Fruit fly (Drosophila melanogaster) whole organism, embryonic: ENCODE measurements around the gene Trl.
A peak's percentile ranks its signal among the peaks of the same experiment; 100 is the strongest.

Experiments
- Atf3 ChIP-seq: fragments of 200-800 bp; sonication (Bioruptor generic); optimal IDR thresholded peaks from 3 replicates; lab custom pipeline; 2016; ENCODE audit warnings: missing biosample characterization, missing genetic modification characterization
- Awh ChIP-seq: fragments of 200-800 bp; sonication (Bioruptor generic); IDR thresholded peaks from 2 replicates; pipeline ENCODE4, ENCODE4 v1.3.6; 2022; ENCODE audit warnings: missing biosample characterization, missing genetic modification characterization
- Bteb2 ChIP-seq: fragments of 200-800 bp; sonication (Bioruptor generic); optimal IDR thresholded peaks from 2 replicates; lab custom pipeline; 2016; ENCODE audit warnings: missing biosample characterization, missing genetic modification characterization
- CG10274 ChIP-seq: fragments of 200-800 bp; sonication (Bioruptor generic); optimal IDR thresholded peaks from 3 replicates; lab custom pipeline; 2017; ENCODE audit warnings: missing biosample characterization, mild to moderate bottlenecking, missing genetic modification characterization
- CG11247 ChIP-seq: fragments of 200-800 bp; sonication (Bioruptor generic); IDR thresholded peaks from 2 replicates; pipeline ENCODE4 v1.3.6; 2022; ENCODE audit warnings: missing biosample characterization, missing genetic modification characterization
- CG12219 ChIP-seq: fragments of 200-800 bp; sonication (Bioruptor generic); optimal IDR thresholded peaks from 3 replicates; lab custom pipeline; 2018; ENCODE audit warnings: missing biosample characterization, mild to moderate bottlenecking, missing genetic modification characterization
- CG13424 ChIP-seq: fragments of 200-800 bp; sonication (Bioruptor generic); optimal IDR thresholded peaks from 2 replicates; lab custom pipeline; 2019; ENCODE audit warnings: missing biosample characterization, mild to moderate bottlenecking, missing genetic modification characterization, moderate library complexity
- CG13775 ChIP-seq: fragments of 200-800 bp; sonication (Bioruptor generic); optimal IDR thresholded peaks from 3 replicates; lab custom pipeline; 2017; ENCODE audit warnings: missing biosample characterization, mild to moderate bottlenecking, missing genetic modification characterization
- CG1647 ChIP-seq: fragments of 200-800 bp; sonication (Bioruptor generic); optimal IDR thresholded peaks from 3 replicates; lab custom pipeline; 2016; ENCODE audit warnings: missing biosample characterization, missing genetic modification characterization
- CG2202 ChIP-seq: fragments of 200-800 bp; sonication (Bioruptor generic); optimal IDR thresholded peaks from 2 replicates; lab custom pipeline; 2018; ENCODE audit warnings: missing biosample characterization, mild to moderate bottlenecking, missing genetic modification characterization
- CG2712 ChIP-seq: fragments of 200-800 bp; optimal IDR thresholded peaks from 3 replicates; lab custom pipeline; 2019; ENCODE audit warnings: missing biosample characterization, mild to moderate bottlenecking, missing genetic modification characterization, moderate library complexity
- CG31365 ChIP-seq: fragments of 200-800 bp; sonication (Bioruptor generic); optimal IDR thresholded peaks from 2 replicates; lab custom pipeline; 2018; ENCODE audit warnings: missing biosample characterization, mild to moderate bottlenecking, missing genetic modification characterization
- CG32532 ChIP-seq: fragments of 200-800 bp; sonication (Bioruptor generic); IDR thresholded peaks from 2 replicates; pipeline ENCODE4 v1.3.6; 2022; ENCODE audit warnings: missing biosample characterization, missing genetic modification characterization
- CG34422 ChIP-seq: fragments of 200-800 bp; sonication (Bioruptor generic); IDR thresholded peaks from 3 replicates; pipeline ENCODE4 v1.3.6; 2022; ENCODE audit warnings: missing biosample characterization, missing genetic modification characterization
- CG4617 ChIP-seq: fragments of 200-800 bp; sonication (Bioruptor generic); optimal IDR thresholded peaks from 3 replicates; lab custom pipeline; 2016; ENCODE audit warnings: missing biosample characterization, missing genetic modification characterization, borderline replicate concordance
- CG4820 ChIP-seq: fragments of 200-800 bp; sonication (Bioruptor generic); optimal IDR thresholded peaks from 3 replicates; lab custom pipeline; 2016; ENCODE audit warnings: missing biosample characterization, missing genetic modification characterization
- CG4854 ChIP-seq: fragments of 200-800 bp; sonication (Bioruptor generic); optimal IDR thresholded peaks from 2 replicates; lab custom pipeline; 2016; ENCODE audit warnings: missing biosample characterization, missing genetic modification characterization, inconsistent platforms
- CG6272 ChIP-seq: fragments of 200-800 bp; sonication (Bioruptor generic); IDR thresholded peaks from 2 replicates; pipeline ENCODE4 v1.3.6; 2022; ENCODE audit warnings: missing biosample characterization, missing genetic modification characterization
- CG7271 ChIP-seq: fragments of 200-800 bp; sonication (Bioruptor generic); optimal IDR thresholded peaks from 2 replicates; lab custom pipeline; 2018; ENCODE audit warnings: missing biosample characterization, mild to moderate bottlenecking, missing genetic modification characterization, moderate library complexity
- CG8359 ChIP-seq: fragments of 200-800 bp; sonication (Bioruptor generic); optimal IDR thresholded peaks from 2 replicates; lab custom pipeline; 2017; ENCODE audit warnings: missing biosample characterization, mild to moderate bottlenecking, missing genetic modification characterization, borderline replicate concordance
- CG9609 ChIP-seq: fragments of 200-800 bp; sonication (Bioruptor generic); optimal IDR thresholded peaks from 3 replicates; lab custom pipeline; 2016; ENCODE audit warnings: missing biosample characterization, missing genetic modification characterization
- CTCF ChIP-seq: fragments of 200-800 bp; sonication (Bioruptor generic); optimal IDR thresholded peaks from 2 replicates; lab custom pipeline; 2017; ENCODE audit warnings: missing biosample characterization, mild to moderate bottlenecking, missing genetic modification characterization, moderate library complexity
- D19A ChIP-seq: fragments of 200-800 bp; optimal IDR thresholded peaks from 3 replicates; lab custom pipeline; 2019; ENCODE audit warnings: missing biosample characterization, mild to moderate bottlenecking, missing genetic modification characterization, moderate library complexity
- Dbx ChIP-seq: fragments of 200-800 bp; sonication (Bioruptor generic); IDR thresholded peaks from 3 replicates; pipeline ENCODE4 v1.3.6; 2022; ENCODE audit warnings: missing biosample characterization, missing genetic modification characterization
- Deaf1 ChIP-seq: fragments of 200-800 bp; optimal IDR thresholded peaks from 3 replicates; lab custom pipeline; 2019; ENCODE audit warnings: missing biosample characterization, mild to moderate bottlenecking, missing genetic modification characterization, moderate library complexity
- Dfd ChIP-seq, 2 experiments: fragments of >200 bp; optimal IDR thresholded peaks; 2 replicates each; lab custom pipeline; 2017; ENCODE audit warnings: missing biosample characterization in 2 of 2, missing genetic modification characterization in 2 of 2
- Drgx ChIP-seq: fragments of 200-800 bp; sonication (Bioruptor generic); IDR thresholded peaks from 2 replicates; pipeline ENCODE4 v1.3.6; 2022; ENCODE audit warnings: missing biosample characterization, missing genetic modification characterization
- Fer3 ChIP-seq: fragments of 200-800 bp; sonication (Bioruptor generic); optimal IDR thresholded peaks from 2 replicates; lab custom pipeline; 2018; ENCODE audit warnings: missing biosample characterization, mild to moderate bottlenecking, missing genetic modification characterization, moderate library complexity
- HLHmδ ChIP-seq: fragments of 200-800 bp; sonication (Bioruptor generic); optimal IDR thresholded peaks from 2 replicates; lab custom pipeline; 2018; ENCODE audit warnings: missing biosample characterization, mild to moderate bottlenecking, missing genetic modification characterization, moderate library complexity
- Hr39 ChIP-seq: fragments of >200 bp; optimal IDR thresholded peaks from 2 replicates; lab custom pipeline; 2017
- Myb ChIP-seq: fragments of 200-800 bp; sonication (Bioruptor generic); optimal IDR thresholded peaks from 2 replicates; lab custom pipeline; 2016; ENCODE audit warnings: missing biosample characterization, missing genetic modification characterization
- Opbp ChIP-seq: fragments of 200-800 bp; sonication (Bioruptor generic); IDR thresholded peaks from 3 replicates; pipeline ENCODE4 v1.3.6; 2022; ENCODE audit warnings: missing biosample characterization, missing genetic modification characterization; ENCODE audit not compliant: partially characterized antibody
- PHDP ChIP-seq: fragments of 200-800 bp; sonication (Bioruptor generic); optimal IDR thresholded peaks from 3 replicates; lab custom pipeline; 2018; ENCODE audit warnings: missing biosample characterization, mild to moderate bottlenecking, missing genetic modification characterization, moderate library complexity
- Ptx1 ChIP-seq: fragments of 200-800 bp; sonication (Bioruptor generic); IDR thresholded peaks from 2 replicates; pipeline ENCODE4 v1.3.6; 2022; ENCODE audit warnings: missing biosample characterization, missing genetic modification characterization
- Rx ChIP-seq: fragments of 200-800 bp; sonication (Bioruptor generic); IDR thresholded peaks from 2 replicates; pipeline ENCODE4 v1.3.6; 2022; ENCODE audit warnings: missing biosample characterization, missing genetic modification characterization
- TFAM ChIP-seq: fragments of 200-800 bp; sonication (Bioruptor generic); optimal IDR thresholded peaks from 2 replicates; lab custom pipeline; 2017; ENCODE audit warnings: missing biosample characterization, missing genetic modification characterization, inconsistent platforms
- chinmo ChIP-seq: fragments of 200-800 bp; sonication (Bioruptor generic); IDR thresholded peaks from 4 replicates; pipeline ENCODE4 v1.3.6; 2022; ENCODE audit warnings: missing biosample characterization, missing genetic modification characterization; ENCODE audit not compliant: partially characterized antibody
- corto ChIP-seq: fragments of 200-800 bp; sonication (Bioruptor generic); optimal IDR thresholded peaks from 2 replicates; lab custom pipeline; 2016; ENCODE audit warnings: missing biosample characterization, mild to moderate bottlenecking, missing genetic modification characterization, moderate library complexity
- fd64A ChIP-seq: fragments of 200-800 bp; sonication (Bioruptor generic); optimal IDR thresholded peaks from 3 replicates; lab custom pipeline; 2018; ENCODE audit warnings: missing biosample characterization, mild to moderate bottlenecking, missing genetic modification characterization
- gcm2 ChIP-seq: fragments of 200-800 bp; sonication (Bioruptor generic); optimal IDR thresholded peaks from 2 replicates; lab custom pipeline; 2016; ENCODE audit warnings: missing biosample characterization, missing genetic modification characterization
- gro ChIP-seq: fragments of 200-800 bp; sonication (Bioruptor generic); optimal IDR thresholded peaks from 2 replicates; lab custom pipeline; 2016; ENCODE audit warnings: missing biosample characterization, missing genetic modification characterization
- gsb ChIP-seq: fragments of 200-800 bp; sonication (Bioruptor generic); IDR thresholded peaks from 2 replicates; pipeline ENCODE4 v1.3.6; 2022; ENCODE audit warnings: missing biosample characterization, missing genetic modification characterization
- hkb ChIP-seq, 2 experiments: fragments of 200-800 bp in 1 of 2; fragments of >200 bp in 1 of 2; sonication (Bioruptor generic) in 1 of 2; IDR thresholded peaks in 1 of 2; optimal IDR thresholded peaks in 1 of 2; 2 replicates each; pipeline versions ENCODE4 v1.3.6 to Lab custom; 2017 to 2022; ENCODE audit warnings: missing biosample characterization in 1 of 2, missing genetic modification characterization in 1 of 2
- lab ChIP-seq: fragments of 200-800 bp; sonication (Bioruptor generic); optimal IDR thresholded peaks from 3 replicates; lab custom pipeline; 2017; ENCODE audit warnings: missing biosample characterization, missing genetic modification characterization, mild to moderate bottlenecking, moderate library complexity, missing genetic modification reagents
- luna ChIP-seq: fragments of 200-800 bp; sonication (Bioruptor generic); optimal IDR thresholded peaks from 2 replicates; lab custom pipeline; 2016; ENCODE audit warnings: missing biosample characterization, missing genetic modification characterization
- ranshi ChIP-seq: fragments of 200-800 bp; sonication (Bioruptor generic); IDR thresholded peaks from 2 replicates; pipeline ENCODE4 v1.3.6; 2022; ENCODE audit warnings: missing biosample characterization, missing genetic modification characterization
- slbo ChIP-seq: fragments of 200-800 bp; sonication (Bioruptor generic); IDR thresholded peaks from 2 replicates; pipeline ENCODE4 v1.3.6; 2022; ENCODE audit warnings: missing biosample characterization, missing genetic modification characterization
- sug ChIP-seq: fragments of 200-800 bp; optimal IDR thresholded peaks from 2 replicates; lab custom pipeline; 2019; ENCODE audit warnings: missing biosample characterization, mild to moderate bottlenecking, missing genetic modification characterization, moderate library complexity
- zen2 ChIP-seq: fragments of 200-800 bp; sonication (Bioruptor generic); IDR thresholded peaks from 3 replicates; pipeline ENCODE4 v1.3.6; 2022; ENCODE audit warnings: missing biosample characterization, missing genetic modification characterization; ENCODE audit not compliant: partially characterized antibody

Gene Trl

DNA sequence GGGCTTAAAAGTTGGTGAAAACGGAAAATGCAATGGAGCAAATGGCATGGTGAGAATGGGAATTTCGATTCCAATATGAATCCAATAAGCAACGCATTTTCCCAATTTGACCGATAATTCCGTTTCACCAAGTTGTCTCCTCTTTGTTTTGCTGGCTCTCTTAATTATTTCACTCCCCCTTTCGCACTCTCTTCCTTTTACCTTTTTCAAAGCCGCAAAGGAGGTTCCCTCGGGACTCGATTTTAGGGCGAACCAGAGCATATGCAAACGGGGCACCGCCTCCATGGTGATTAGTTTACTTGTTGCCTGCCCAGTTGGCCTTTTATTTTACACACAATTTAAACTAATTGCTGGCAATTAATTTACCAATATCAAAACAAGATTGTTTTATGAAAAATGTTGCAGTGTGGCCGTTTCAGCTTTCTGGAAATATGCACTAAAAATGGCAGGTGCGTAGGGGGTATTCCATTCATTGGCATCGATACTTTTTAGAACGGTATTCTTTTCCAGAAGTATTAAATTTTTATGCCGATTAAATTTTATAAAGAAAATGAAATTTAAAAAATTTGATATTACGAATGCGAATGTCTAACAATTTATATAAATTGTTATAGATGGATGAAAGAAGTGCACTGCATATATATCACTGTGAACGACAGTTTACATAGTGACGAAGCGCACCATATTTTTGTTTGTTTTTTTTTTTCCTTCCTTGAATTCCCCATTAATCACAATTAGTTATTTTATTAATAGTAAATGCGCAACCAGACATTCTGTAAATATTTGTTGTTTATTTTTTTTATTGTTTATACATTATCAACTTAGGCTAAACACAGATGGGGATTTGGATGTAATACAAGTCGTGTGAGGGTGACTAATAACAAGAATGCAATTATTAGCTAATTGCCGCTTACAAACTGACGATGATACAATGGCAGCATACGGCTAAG, 15.1 kb upstream of the Trl start, which contains the start of gene mop (continued):
- TF ChIP-seq D19A (tag; lab: Kevin White, UChicago) (no peak), CG34422 (GFP tag; lab: Robert Waterston, UW) (no peak; the same call in 1 of the 3 replicates), CG4820 (GFP tag; lab: Kevin White, UChicago) (peak; percentile 16), Dbx (GFP tag; lab: Robert Waterston, UW) (peak; percentile 70; the same call in 2 of the 3 replicates), CTCF (GFP tag; lab: Kevin White, UChicago) (no peak), gcm2 (GFP tag; lab: Kevin White, UChicago) (no peak), CG12219 (GFP tag; lab: Kevin White, UChicago) (no peak), CG4854 (GFP tag; lab: Kevin White, UChicago) (no peak), Opbp (GFP tag; lab: Robert Waterston, UW) (no peak), HLHmδ (GFP tag; lab: Kevin White, UChicago) (no peak), Fer3 (tag; lab: Kevin White, UChicago) (no peak), CG6272 (GFP tag; lab: Robert Waterston, UW) (no peak), CG2202 (tag; lab: Kevin White, UChicago) (no peak), Dfd (GFP tag; optimal IDR thresholded peaks at IDR 0.05; lab: Kevin White, UChicago) (no peak), hkb (optimal IDR thresholded peaks at IDR 0.05; lab: Kevin White, UChicago) (no peak), hkb (GFP tag; IDR thresholded peaks at IDR 0.05; lab: Robert Waterston, UW) (peak; percentile 62; the same call in 1 of the 2 replicates), CG11247 (0 out of 2 replicates have a peak, but pooled peaks have one; percentile 37), lab (GFP tag; lab: Kevin White, UChicago) (no peak), Hr39 (lab: Kevin White, UChicago) (no peak), slbo (GFP tag; lab: Robert Waterston, UW) (peak; percentile 63), CG13424 (tag; lab: Kevin White, UChicago) (peak; percentile 53), PHDP (tag; lab: Kevin White, UChicago) (no peak), CG10274 (GFP tag; lab: Kevin White, UChicago) (no peak), TFAM (no peak), Deaf1 (tag; lab: Kevin White, UChicago) (no peak), fd64A (no peak), CG8359 (GFP tag; lab: Kevin White, UChicago) (no peak), chinmo (GFP tag; lab: Robert Waterston, UW) (0 out of 4 replicates have a peak, but pooled peaks have one; percentile 52), sug (tag; lab: Kevin White, UChicago) (no peak), ranshi (GFP tag; lab: Robert Waterston, UW) (peak; percentile 35; the same call in 1 of the 2 replicates), CG1647 (GFP tag; lab: Kevin White, UChicago) (no peak), CG13775 (GFP tag; lab: Kevin White, UChicago) (peak; percentile 21), CG31365 (tag; lab: Kevin White, UChicago) (no peak), CG32532 (GFP tag; lab: Robert Waterston, UW) (peak; percentile 80), CG9609 (GFP tag; lab: Kevin White, UChicago) (peak; percentile 12), CG7271 (tag; lab: Kevin White, UChicago) (no peak), Atf3 (no peak), Drgx (GFP tag; lab: Robert Waterston, UW) (no peak), Bteb2 (GFP tag; lab: Kevin White, UChicago) (peak; percentile 15), zen2 (GFP tag; lab: Robert Waterston, UW) (no peak; the same call in 2 of the 3 replicates), gsb (GFP tag; lab: Robert Waterston, UW) (no peak), gro (GFP tag; lab: Kevin White, UChicago) (no peak), Ptx1 (GFP tag; lab: Robert Waterston, UW) (peak; percentile 53), CG4617 (GFP tag; lab: Kevin White, UChicago) (peak; percentile 55), luna (GFP tag; lab: Kevin White, UChicago) (no peak), CG2712 (tag; lab: Kevin White, UChicago) (no peak), corto (GFP tag; lab: Kevin White, UChicago) (no peak), Awh (GFP tag; lab: Robert Waterston, UW) (peak; percentile 43), Myb (GFP tag; lab: Kevin White, UChicago) (no peak), Rx (0 out of 2 replicates have a peak, but pooled peaks have one; percentile 33)
